Fruit fly (Drosophila melanogaster) whole organism: Measurements from ENCODE around the gene CG13069.

Experiments
- CG8478 ChIP-seq: fragments of >200 bp; optimal IDR thresholded peaks from 2 replicates; lab custom pipeline; 2018; ENCODE audit warnings: inconsistent platforms
- Dll ChIP-seq: fragments of >200 bp; optimal IDR thresholded peaks from 2 replicates; lab custom pipeline; 2017
- EcR ChIP-seq, 2 experiments: fragments of >200 bp; optimal IDR thresholded peaks; 2 replicates each; lab custom pipeline; 2017; ENCODE audit warnings: missing biosample characterization in 2 of 2, missing genetic modification characterization in 2 of 2, missing genetic modification reagents in 2 of 2
- pan ChIP-seq: fragments of >200 bp; optimal IDR thresholded peaks from 2 replicates; lab custom pipeline; 2017
- psq ChIP-seq: fragments of >200 bp; optimal IDR thresholded peaks from 2 replicates; lab custom pipeline; 2017

- TF ChIP-seq EcR (GFP tag; optimal IDR thresholded peaks at IDR 0.05; lab: Kevin White, UChicago) (no peak), pan (lab: Kevin White, UChicago) (no peak), psq (no peak), CG8478 (lab: Kevin White, UChicago) (no peak), Dll (lab: Kevin White, UChicago) (no peak)
Observed at dm6 chr3L:16285346-16285911, 20.2 kb downstream of the CG13069 start, which contains the start of gene CG13047.
